Fruit fly (Drosophila melanogaster) whole organism, pupa: ENCODE data around the gene Arl6IP1.

ENCODE experiments used
- CG10348 ChIP-seq: fragments of 200-800 bp; sonication (Bioruptor generic); IDR thresholded peaks from 2 replicates; pipeline ENCODE4 v1.3.6; 2022; ENCODE audit warnings: missing biosample characterization, missing genetic modification characterization
- CG12605 ChIP-seq: fragments of 200-800 bp; sonication (Bioruptor generic); IDR thresholded peaks from 2 replicates; pipeline ENCODE4 v1.3.6; 2022; ENCODE audit warnings: missing biosample characterization, missing genetic modification characterization
- CG13204 ChIP-seq: fragments of 200-800 bp; sonication (Bioruptor generic); optimal IDR thresholded peaks from 2 replicates; lab custom pipeline; 2018; ENCODE audit warnings: missing biosample characterization, mild to moderate bottlenecking, missing genetic modification characterization, moderate library complexity
- CG14655 ChIP-seq: fragments of 200-800 bp; sonication (Bioruptor generic); optimal IDR thresholded peaks from 3 replicates; lab custom pipeline; 2017; ENCODE audit warnings: mild to moderate bottlenecking, missing biosample characterization, missing genetic modification reagents, missing genetic modification characterization
- CG15710 ChIP-seq: fragments of 200-800 bp; sonication (Bioruptor generic); optimal IDR thresholded peaks from 2 replicates; lab custom pipeline; 2018; ENCODE audit warnings: missing biosample characterization, mild to moderate bottlenecking, missing genetic modification characterization, moderate library complexity
- CG17806 ChIP-seq: fragments of 200-800 bp; sonication (Bioruptor generic); optimal IDR thresholded peaks from 2 replicates; lab custom pipeline; 2018; ENCODE audit warnings: missing biosample characterization, mild to moderate bottlenecking, missing genetic modification characterization, moderate library complexity
- CG32121 ChIP-seq: fragments of 200-800 bp; sonication (Bioruptor generic); IDR thresholded peaks from 2 replicates; pipeline ENCODE4 v1.3.6; 2022; ENCODE audit warnings: missing biosample characterization, missing genetic modification characterization
- CG34367 ChIP-seq: fragments of 200-800 bp; sonication (Bioruptor generic); optimal IDR thresholded peaks from 2 replicates; lab custom pipeline; 2018; ENCODE audit warnings: missing biosample characterization, mild to moderate bottlenecking, missing genetic modification characterization
- CG4496 ChIP-seq: fragments of 200-800 bp; sonication (Bioruptor generic); IDR thresholded peaks from 3 replicates; pipeline ENCODE4 v1.3.6; 2022; ENCODE audit warnings: missing biosample characterization, missing genetic modification characterization
- CG8159 ChIP-seq: fragments of 200-800 bp; sonication (Bioruptor generic); optimal IDR thresholded peaks from 3 replicates; lab custom pipeline; 2018; ENCODE audit warnings: missing biosample characterization, mild to moderate bottlenecking, missing genetic modification characterization, moderate library complexity
- CG8301 ChIP-seq: fragments of 200-800 bp; sonication (Bioruptor generic); optimal IDR thresholded peaks from 2 replicates; lab custom pipeline; 2018; ENCODE audit warnings: missing biosample characterization, mild to moderate bottlenecking, missing genetic modification characterization
- CG9948 ChIP-seq: fragments of 200-800 bp; sonication (Bioruptor generic); optimal IDR thresholded peaks from 2 replicates; lab custom pipeline; 2018; ENCODE audit warnings: missing biosample characterization, mild to moderate bottlenecking, missing genetic modification characterization, moderate library complexity
- D1 ChIP-seq: fragments of 200-800 bp; sonication (Bioruptor generic); optimal IDR thresholded peaks from 2 replicates; lab custom pipeline; 2018; ENCODE audit warnings: missing biosample characterization, mild to moderate bottlenecking, missing genetic modification characterization, moderate library complexity
- EcR ChIP-seq: fragments of 200-800 bp; sonication (Bioruptor generic); optimal IDR thresholded peaks from 3 replicates; lab custom pipeline; 2019; ENCODE audit warnings: missing biosample characterization, missing genetic modification characterization, mild to moderate bottlenecking, moderate library complexity, missing genetic modification reagents
- Ets98B ChIP-seq: fragments of 200-800 bp; sonication (Bioruptor generic); IDR thresholded peaks from 2 replicates; pipeline ENCODE4 v1.3.6; 2022; ENCODE audit warnings: missing biosample characterization, missing genetic modification characterization
- Pif1A ChIP-seq: fragments of 200-800 bp; sonication (Bioruptor generic); optimal IDR thresholded peaks from 3 replicates; lab custom pipeline; 2016; ENCODE audit warnings: missing biosample characterization, missing genetic modification characterization
- Pif1B ChIP-seq: fragments of 200-800 bp; sonication (Bioruptor generic); optimal IDR thresholded peaks from 3 replicates; lab custom pipeline; 2016; ENCODE audit warnings: missing biosample characterization, missing genetic modification characterization
- Snoo ChIP-seq: fragments of 200-800 bp; sonication (Bioruptor generic); optimal IDR thresholded peaks from 3 replicates; lab custom pipeline; 2017; ENCODE audit warnings: missing biosample characterization, mild to moderate bottlenecking, missing genetic modification characterization, inconsistent platforms
- fd96Ca ChIP-seq: fragments of 200-800 bp; sonication (Bioruptor generic); IDR thresholded peaks from 3 replicates; pipeline ENCODE4 v1.3.6; 2022; ENCODE audit warnings: missing biosample characterization, missing genetic modification characterization
- gl ChIP-seq: fragments of 200-800 bp; sonication (Bioruptor generic); optimal IDR thresholded peaks from 2 replicates; lab custom pipeline; 2018; ENCODE audit warnings: missing biosample characterization, mild to moderate bottlenecking, missing genetic modification characterization
- rn ChIP-seq: fragments of 200-800 bp; sonication (Bioruptor generic); IDR thresholded peaks from 2 replicates; pipeline ENCODE4 v1.3.6; 2022; ENCODE audit warnings: missing biosample characterization, missing genetic modification characterization

Gene Arl6IP1

DNA sequence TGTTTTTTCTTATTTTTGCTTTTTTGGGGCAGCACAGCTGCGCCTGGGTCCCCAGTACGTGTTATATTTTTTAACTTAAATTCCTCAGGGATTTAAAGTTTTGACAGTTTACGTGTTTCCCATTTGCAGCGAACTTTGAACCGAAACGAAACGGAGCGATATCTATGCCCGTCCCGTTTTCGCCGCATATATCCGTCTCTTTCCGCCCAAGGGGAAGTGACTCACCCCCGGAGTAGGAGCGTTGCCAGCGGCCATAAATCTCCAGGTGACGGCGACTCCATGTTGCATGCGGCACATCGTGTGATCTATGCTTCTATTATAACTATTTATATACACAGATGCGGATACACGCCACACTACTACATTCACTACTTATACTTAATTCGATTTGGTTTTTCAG, 18.3 kb downstream of the Arl6IP1 start:
- TF ChIP-seq CG4496, result no peak

DNA sequence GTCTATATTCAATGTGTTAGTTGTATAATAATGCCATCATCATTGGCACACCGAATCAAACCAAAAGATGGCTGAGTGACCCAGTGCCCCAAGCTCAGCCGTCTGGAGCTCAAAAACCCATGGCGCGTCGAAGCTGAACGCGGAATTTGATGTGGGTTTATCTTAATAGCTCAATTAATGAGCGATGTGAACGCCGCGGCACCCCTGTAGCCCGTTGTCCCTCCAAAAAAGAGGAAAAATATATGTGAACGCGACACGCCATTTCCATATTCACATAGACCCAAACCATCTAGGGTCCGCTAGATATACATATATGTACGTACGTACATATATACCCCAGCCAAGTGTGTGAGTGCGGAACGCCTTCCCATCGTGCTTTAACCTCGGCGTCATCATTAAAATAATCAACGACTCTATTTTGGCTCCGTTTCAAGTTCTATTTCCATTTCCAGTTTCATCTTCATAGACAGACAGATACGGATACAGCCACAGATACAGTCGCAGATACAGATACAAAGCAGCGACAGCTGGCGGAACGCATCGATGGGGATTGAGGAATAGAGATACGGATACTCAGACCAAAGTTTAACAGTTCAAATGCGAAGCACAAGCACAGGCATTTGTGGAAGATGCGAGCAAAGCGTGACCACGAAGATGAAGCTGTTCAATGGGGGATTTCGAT, 20.9 kb downstream of the Arl6IP1 start:
- no peak for TF ChIP-seq CG13204 (GFP tag; lab: Kevin White, UChicago)

dm6 chr3R:16672213-16672706, 28.9 kb downstream of the Arl6IP1 start:
- TF ChIP-seq CG15710 (tag; lab: Kevin White, UChicago), result no peak
- no peak for TF ChIP-seq CG12605
- TF ChIP-seq CG13204 (GFP tag; lab: Kevin White, UChicago), result no peak
- no peak for TF ChIP-seq D1 (tag; lab: Kevin White, UChicago)
- TF ChIP-seq Snoo (tag; lab: Kevin White, UChicago), result no peak
- no peak for TF ChIP-seq CG17806 (tag; lab: Kevin White, UChicago)

DNA sequence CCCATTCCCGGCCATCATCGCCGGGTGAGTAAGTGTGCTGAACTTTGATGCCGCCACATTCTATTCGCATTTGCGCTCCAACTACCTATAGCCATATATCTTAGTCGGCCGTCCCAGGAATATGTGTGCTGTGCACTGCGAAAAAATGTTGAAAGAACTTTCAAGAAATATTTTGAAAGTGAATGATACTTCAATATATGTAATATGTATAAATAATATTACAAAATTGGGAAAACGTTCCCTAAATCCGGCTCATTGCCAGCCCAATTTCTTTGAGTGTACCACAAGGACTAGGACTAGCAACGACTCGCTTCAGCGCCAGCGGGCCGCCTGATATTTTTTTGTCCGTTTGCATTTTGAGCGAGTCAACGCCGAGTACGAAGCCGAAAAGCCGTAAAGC, 29.8 kb downstream of the Arl6IP1 start:
- TF ChIP-seq CG9948 (tag; lab: Kevin White, UChicago) (no peak), CG14655 (GFP tag; lab: Kevin White, UChicago) (peak; percentile 22)

- TF ChIP-seq CG4496 (no peak), Ets98B (GFP tag; lab: Robert Waterston, UW) (no peak), CG15710 (tag; lab: Kevin White, UChicago) (no peak), fd96Ca (GFP tag; lab: Robert Waterston, UW) (0 out of 3 replicates have a peak, but pooled peaks have one; percentile 36), CG32121 (GFP tag; lab: Robert Waterston, UW) (no peak), Pif1A (GFP tag; lab: Kevin White, UChicago) (no peak), EcR (GFP tag; lab: Kevin White, UChicago) (no peak), gl (no peak), rn (GFP tag; lab: Robert Waterston, UW) (no peak), CG34367 (tag; lab: Kevin White, UChicago) (no peak), CG8301 (peak; percentile 20), CG14655 (GFP tag; lab: Kevin White, UChicago) (peak; percentile 19), D1 (tag; lab: Kevin White, UChicago) (no peak), CG12605 (no peak), CG9948 (tag; lab: Kevin White, UChicago) (peak; percentile 0), CG10348 (GFP tag; lab: Robert Waterston, UW) (no peak), CG8159 (tag; lab: Kevin White, UChicago) (peak; percentile 33)
Measured at dm6 chr3R:16676518-16676917, 33.1 kb downstream of the Arl6IP1 start.

DNA sequence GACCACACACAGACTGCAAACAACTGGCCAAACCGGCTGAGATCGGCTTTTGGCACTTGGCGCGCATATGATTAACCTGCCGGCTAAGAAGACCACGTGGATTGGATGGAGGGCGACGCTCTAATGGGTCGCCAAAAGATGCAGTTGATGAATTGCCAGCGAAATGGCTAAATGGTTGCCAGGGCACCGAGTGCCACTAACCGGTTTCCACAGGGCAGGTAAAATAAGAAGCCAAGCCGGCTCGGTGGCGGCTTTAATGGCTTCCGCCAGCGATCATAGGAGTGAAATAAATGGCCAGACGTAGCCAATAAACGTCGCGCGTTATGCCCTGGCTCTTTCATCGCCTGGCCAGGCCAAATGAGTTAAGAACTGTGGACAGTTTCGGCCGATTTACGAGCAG, 34.5 kb downstream of the Arl6IP1 start:
- TF ChIP-seq Snoo (tag; lab: Kevin White, UChicago), result no peak
- TF ChIP-seq gl, result no peak
- no peak for TF ChIP-seq Pif1A (GFP tag; lab: Kevin White, UChicago)
- TF ChIP-seq CG4496, result no peak
- TF ChIP-seq Pif1B (GFP tag; lab: Kevin White, UChicago), result no peak
- TF ChIP-seq CG8301, result no peak
- no peak for TF ChIP-seq CG10348 (GFP tag; lab: Robert Waterston, UW)
- no peak for TF ChIP-seq CG15710 (tag; lab: Kevin White, UChicago)
- no peak for TF ChIP-seq D1 (tag; lab: Kevin White, UChicago)
- TF ChIP-seq EcR (GFP tag; lab: Kevin White, UChicago), result no peak
- TF ChIP-seq rn (GFP tag; lab: Robert Waterston, UW), result no peak

DNA sequence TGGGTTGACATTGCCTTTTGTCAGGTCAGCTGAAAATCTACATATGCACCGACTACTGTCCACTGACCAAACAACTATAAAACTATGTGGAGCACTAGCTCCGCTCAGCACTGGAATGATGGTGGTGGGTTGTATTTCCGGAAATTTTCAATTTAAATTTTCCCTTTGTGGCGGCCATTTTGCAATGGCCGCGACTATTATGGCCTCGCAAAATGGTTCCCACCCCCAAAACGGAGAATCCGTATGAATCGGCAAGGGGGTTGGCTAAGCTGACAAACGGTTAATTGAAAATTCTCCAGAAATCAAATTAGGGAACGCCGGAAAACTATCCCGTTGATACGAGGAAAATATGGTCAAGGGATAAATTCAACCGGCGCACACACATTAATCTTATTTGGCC, 39.5 kb downstream of the Arl6IP1 start:
- TF ChIP-seq CG32121 (GFP tag; lab: Robert Waterston, UW) (no peak), CG8301 (no peak), CG17806 (tag; lab: Kevin White, UChicago) (no peak), Pif1B (GFP tag; lab: Kevin White, UChicago) (no peak), rn (GFP tag; lab: Robert Waterston, UW) (no peak), CG12605 (no peak), Pif1A (GFP tag; lab: Kevin White, UChicago) (no peak), D1 (tag; lab: Kevin White, UChicago) (no peak), CG14655 (GFP tag; lab: Kevin White, UChicago) (no peak), EcR (GFP tag; lab: Kevin White, UChicago) (no peak), CG15710 (tag; lab: Kevin White, UChicago) (no peak), CG4496 (no peak), Snoo (tag; lab: Kevin White, UChicago) (no peak), CG9948 (tag; lab: Kevin White, UChicago) (no peak), CG13204 (GFP tag; lab: Kevin White, UChicago) (no peak), Ets98B (GFP tag; lab: Robert Waterston, UW) (no peak), fd96Ca (GFP tag; lab: Robert Waterston, UW) (no peak), CG34367 (tag; lab: Kevin White, UChicago) (no peak)
- TF ChIP-seq, all 21 proteins: peak for 0
